Fruit fly (Drosophila melanogaster) whole organism, embryonic: ENCODE results near the gene CG14439.

Source experiments
- Adf1 ChIP-seq: fragments of 200-800 bp; sonication (Bioruptor generic); IDR thresholded peaks from 2 replicates; pipeline ENCODE4 v1.3.6; 2022; ENCODE audit warnings: missing biosample characterization, missing genetic modification characterization
- BEAF-32 ChIP-seq: fragments of 200-800 bp; sonication (Bioruptor generic); optimal IDR thresholded peaks from 3 replicates; lab custom pipeline; 2017; ENCODE audit warnings: missing biosample characterization, missing genetic modification characterization, mild to moderate bottlenecking, moderate library complexity, missing genetic modification reagents
- CG10431 ChIP-seq: fragments of 200-800 bp; sonication (Bioruptor generic); optimal IDR thresholded peaks from 3 replicates; lab custom pipeline; 2018; ENCODE audit warnings: missing biosample characterization, mild to moderate bottlenecking, missing genetic modification characterization
- CG11085 ChIP-seq: fragments of 200-800 bp; sonication (Bioruptor generic); IDR thresholded peaks from 2 replicates; pipeline ENCODE4 v1.3.6; 2022; ENCODE audit warnings: missing biosample characterization, missing genetic modification characterization
- CG12071 ChIP-seq: fragments of 200-800 bp; sonication (Bioruptor generic); optimal IDR thresholded peaks from 3 replicates; lab custom pipeline; 2018; ENCODE audit warnings: missing biosample characterization, mild to moderate bottlenecking, missing genetic modification characterization
- CG12391 ChIP-seq: fragments of 200-800 bp; sonication (Bioruptor generic); optimal IDR thresholded peaks from 3 replicates; lab custom pipeline; 2018; ENCODE audit warnings: missing biosample characterization, mild to moderate bottlenecking, missing genetic modification characterization, moderate library complexity
- CG13123 ChIP-seq: fragments of 200-800 bp; sonication (Bioruptor generic); optimal IDR thresholded peaks from 2 replicates; lab custom pipeline; 2016; ENCODE audit warnings: missing biosample characterization, missing genetic modification characterization
- CG13624 ChIP-seq: fragments of 200-800 bp; sonication (Bioruptor generic); optimal IDR thresholded peaks from 2 replicates; lab custom pipeline; 2016; ENCODE audit warnings: missing biosample characterization, missing genetic modification characterization
- CG13775 ChIP-seq: fragments of 200-800 bp; sonication (Bioruptor generic); optimal IDR thresholded peaks from 3 replicates; lab custom pipeline; 2017; ENCODE audit warnings: missing biosample characterization, mild to moderate bottlenecking, missing genetic modification characterization
- CG14050 ChIP-seq: fragments of 200-800 bp; sonication (Bioruptor generic); IDR thresholded peaks from 3 replicates; pipeline ENCODE4 v1.3.6; 2022; ENCODE audit warnings: missing biosample characterization, missing genetic modification characterization
- CG2712 ChIP-seq: fragments of 200-800 bp; optimal IDR thresholded peaks from 3 replicates; lab custom pipeline; 2019; ENCODE audit warnings: missing biosample characterization, mild to moderate bottlenecking, missing genetic modification characterization, moderate library complexity
- CG3407 ChIP-seq: fragments of 200-800 bp; sonication (Bioruptor generic); optimal IDR thresholded peaks from 2 replicates; lab custom pipeline; 2018; ENCODE audit warnings: missing biosample characterization, mild to moderate bottlenecking, missing genetic modification characterization
- CG3838 ChIP-seq: fragments of 200-800 bp; sonication (Bioruptor generic); optimal IDR thresholded peaks from 3 replicates; lab custom pipeline; 2016; ENCODE audit warnings: missing biosample characterization, missing genetic modification characterization
- CG3847 ChIP-seq: fragments of 200-800 bp; sonication (Bioruptor generic); IDR thresholded peaks from 2 replicates; pipeline ENCODE4 v1.3.6; 2022; ENCODE audit warnings: missing biosample characterization, missing genetic modification characterization
- CG4282 ChIP-seq: fragments of 200-800 bp; sonication (Bioruptor generic); optimal IDR thresholded peaks from 2 replicates; lab custom pipeline; 2016; ENCODE audit warnings: missing biosample characterization, missing genetic modification characterization
- CG4820 ChIP-seq: fragments of 200-800 bp; sonication (Bioruptor generic); optimal IDR thresholded peaks from 3 replicates; lab custom pipeline; 2016; ENCODE audit warnings: missing biosample characterization, missing genetic modification characterization
- CG8089 ChIP-seq: fragments of 200-800 bp; sonication (Bioruptor generic); optimal IDR thresholded peaks from 3 replicates; lab custom pipeline; 2016; ENCODE audit warnings: missing biosample characterization, missing genetic modification characterization
- CG8281 ChIP-seq: fragments of 200-800 bp; sonication (Bioruptor generic); optimal IDR thresholded peaks from 2 replicates; lab custom pipeline; 2018; ENCODE audit warnings: missing biosample characterization, mild to moderate bottlenecking, missing genetic modification characterization, moderate library complexity
- CG8359 ChIP-seq: fragments of 200-800 bp; sonication (Bioruptor generic); optimal IDR thresholded peaks from 2 replicates; lab custom pipeline; 2017; ENCODE audit warnings: missing biosample characterization, mild to moderate bottlenecking, missing genetic modification characterization, borderline replicate concordance
- CG8944 ChIP-seq: fragments of 200-800 bp; sonication (Bioruptor generic); optimal IDR thresholded peaks from 3 replicates; lab custom pipeline; 2016; ENCODE audit warnings: missing biosample characterization, missing genetic modification characterization
- CG9727 ChIP-seq: fragments of 200-800 bp; sonication (Bioruptor generic); optimal IDR thresholded peaks from 3 replicates; lab custom pipeline; 2017; ENCODE audit warnings: missing biosample characterization, mild to moderate bottlenecking, missing genetic modification characterization
- CTCF ChIP-seq: fragments of 200-800 bp; sonication (Bioruptor generic); optimal IDR thresholded peaks from 2 replicates; lab custom pipeline; 2017; ENCODE audit warnings: missing biosample characterization, mild to moderate bottlenecking, missing genetic modification characterization, moderate library complexity
- Camta ChIP-seq: fragments of 200-800 bp; sonication (Bioruptor generic); optimal IDR thresholded peaks from 2 replicates; lab custom pipeline; 2016; ENCODE audit warnings: missing biosample characterization, missing genetic modification characterization
- Dfd ChIP-seq, 2 experiments: fragments of >200 bp; optimal IDR thresholded peaks; 2 replicates each; lab custom pipeline; 2017; ENCODE audit warnings: missing biosample characterization in 2 of 2, missing genetic modification characterization in 2 of 2
- Fer2 ChIP-seq: fragments of 200-800 bp; sonication (Bioruptor generic); optimal IDR thresholded peaks from 2 replicates; lab custom pipeline; 2018; ENCODE audit warnings: missing biosample characterization, mild to moderate bottlenecking, missing genetic modification characterization, moderate library complexity
- Gsc ChIP-seq: fragments of 200-800 bp; sonication (Bioruptor generic); IDR thresholded peaks from 2 replicates; pipeline ENCODE4 v1.3.6; 2022; ENCODE audit warnings: missing biosample characterization, missing genetic modification characterization
- HLHmδ ChIP-seq: fragments of 200-800 bp; sonication (Bioruptor generic); optimal IDR thresholded peaks from 2 replicates; lab custom pipeline; 2018; ENCODE audit warnings: missing biosample characterization, mild to moderate bottlenecking, missing genetic modification characterization, moderate library complexity
- Hsf ChIP-seq: fragments of 200-800 bp; sonication (Bioruptor generic); optimal IDR thresholded peaks from 3 replicates; lab custom pipeline; 2016; ENCODE audit warnings: missing biosample characterization, missing genetic modification characterization
- Kr ChIP-seq: fragments of 200-800 bp; sonication (Bioruptor generic); optimal IDR thresholded peaks from 2 replicates; lab custom pipeline; 2017; ENCODE audit warnings: missing biosample characterization, mild to moderate bottlenecking, missing genetic modification characterization
- Lhr ChIP-seq: fragments of 200-800 bp; sonication (Bioruptor generic); optimal IDR thresholded peaks from 3 replicates; lab custom pipeline; 2017; ENCODE audit warnings: mild to moderate bottlenecking, missing biosample characterization, missing genetic modification reagents, missing genetic modification characterization
- Lpt ChIP-seq: fragments of >200 bp; optimal IDR thresholded peaks from 2 replicates; lab custom pipeline; 2018; ENCODE audit warnings: missing biosample characterization, missing genetic modification characterization
- Mrtf ChIP-seq: fragments of 200-800 bp; sonication (Bioruptor generic); IDR thresholded peaks from 3 replicates; pipeline ENCODE4 v1.3.6; 2022; ENCODE audit warnings: missing biosample characterization, missing genetic modification characterization
- Nf-YA ChIP-seq: fragments of 200-800 bp; sonication (Bioruptor generic); IDR thresholded peaks from 2 replicates; pipeline ENCODE4 v1.3.6; 2022; ENCODE audit warnings: missing biosample characterization, missing genetic modification characterization
- Scr ChIP-seq: fragments of 200-800 bp; sonication (Bioruptor generic); IDR thresholded peaks from 2 replicates; pipeline ENCODE4 v1.3.6; 2022; ENCODE audit warnings: missing biosample characterization, missing genetic modification characterization; ENCODE audit not compliant: partially characterized antibody
- Stat92E ChIP-seq, 3 experiments: fragments of >200 bp in 2 of 3; fragments of 200-800 bp in 1 of 3; sonication (Bioruptor generic) in 1 of 3; optimal IDR thresholded peaks; 2 replicates each; lab custom pipeline; 2017 to 2019; ENCODE audit warnings: missing biosample characterization in 3 of 3, missing genetic modification characterization in 3 of 3, mild to moderate bottlenecking in 1 of 3, moderate library complexity in 1 of 3
- Xrp1 ChIP-seq: fragments of 200-800 bp; sonication (Bioruptor generic); IDR thresholded peaks from 2 replicates; pipeline ENCODE4 v1.3.6; 2022; ENCODE audit warnings: missing biosample characterization, missing genetic modification characterization
- abd-A ChIP-seq: fragments of 200-800 bp; sonication (Bioruptor generic); optimal IDR thresholded peaks from 3 replicates; lab custom pipeline; 2019; ENCODE audit warnings: missing biosample characterization, mild to moderate bottlenecking, missing genetic modification characterization, moderate library complexity
- az2 ChIP-seq: fragments of 200-800 bp; sonication (Bioruptor generic); optimal IDR thresholded peaks from 3 replicates; lab custom pipeline; 2016; ENCODE audit warnings: missing biosample characterization, missing genetic modification characterization
- chn ChIP-seq: fragments of 200-800 bp; sonication (Bioruptor generic); optimal IDR thresholded peaks from 2 replicates; lab custom pipeline; 2016; ENCODE audit warnings: missing biosample characterization, missing genetic modification characterization
- crol ChIP-seq: fragments of 200-800 bp; sonication (Bioruptor generic); IDR thresholded peaks from 2 replicates; pipeline ENCODE4 v1.3.6; 2022; ENCODE audit warnings: missing biosample characterization, missing genetic modification characterization
- hb ChIP-seq: fragments of 200-800 bp; sonication (Bioruptor generic); IDR thresholded peaks from 3 replicates; pipeline ENCODE4 v1.3.6; 2022; ENCODE audit warnings: missing biosample characterization, missing genetic modification characterization; ENCODE audit not compliant: partially characterized antibody
- hbn ChIP-seq: fragments of 200-800 bp; sonication (Bioruptor generic); IDR thresholded peaks from 2 replicates; pipeline ENCODE4 v1.3.6; 2022; ENCODE audit warnings: missing biosample characterization, missing genetic modification characterization; ENCODE audit not compliant: partially characterized antibody
- org-1 ChIP-seq: fragments of 200-800 bp; sonication (Bioruptor generic); optimal IDR thresholded peaks from 2 replicates; lab custom pipeline; 2017; ENCODE audit warnings: missing biosample characterization, missing genetic modification characterization
- pan ChIP-seq, 4 experiments: fragments of >200 bp in 3 of 4; fragments of 200-800 bp in 1 of 4; sonication (Bioruptor generic) in 1 of 4; optimal IDR thresholded peaks in 3 of 4; IDR thresholded peaks in 1 of 4; 2 replicates each; pipeline versions ENCODE4 v1.3.6 to Lab custom; 2017 to 2022; ENCODE audit warnings: missing biosample characterization in 2 of 4, missing genetic modification characterization in 2 of 4, mixed read lengths in 1 of 4
- row ChIP-seq: fragments of 200-800 bp; sonication (Bioruptor generic); IDR thresholded peaks from 3 replicates; pipeline ENCODE4 v1.3.6; 2022; ENCODE audit warnings: missing biosample characterization, missing genetic modification characterization
- sima ChIP-seq: fragments of 200-800 bp; sonication (Bioruptor generic); optimal IDR thresholded peaks from 2 replicates; lab custom pipeline; 2016; ENCODE audit warnings: missing biosample characterization, missing genetic modification characterization
- slbo ChIP-seq: fragments of 200-800 bp; sonication (Bioruptor generic); IDR thresholded peaks from 2 replicates; pipeline ENCODE4 v1.3.6; 2022; ENCODE audit warnings: missing biosample characterization, missing genetic modification characterization
- tin ChIP-seq: fragments of 200-800 bp; sonication (Bioruptor generic); optimal IDR thresholded peaks from 3 replicates; lab custom pipeline; 2016; ENCODE audit warnings: missing biosample characterization, missing genetic modification characterization
- trem ChIP-seq: fragments of 200-800 bp; optimal IDR thresholded peaks from 3 replicates; lab custom pipeline; 2019; ENCODE audit warnings: missing biosample characterization, mild to moderate bottlenecking, missing genetic modification characterization, moderate library complexity
- z ChIP-seq: fragments of 200-800 bp; sonication (Bioruptor generic); IDR thresholded peaks from 3 replicates; pipeline ENCODE4 v1.3.6; 2022; ENCODE audit warnings: missing biosample characterization, missing genetic modification characterization
- zen ChIP-seq: fragments of 200-800 bp; sonication (Bioruptor generic); optimal IDR thresholded peaks from 3 replicates; lab custom pipeline; 2018; ENCODE audit warnings: missing biosample characterization, mild to moderate bottlenecking, missing genetic modification characterization, moderate library complexity

Gene CG14439

dm6 chrX:6803312-6803794 lies 56.0 kb downstream of the CG14439 start, which contains the start of the genes C3G and pod1 (continued):
- TF ChIP-seq CG11085 (GFP tag; lab: Robert Waterston, UW), result no peak
- no peak for TF ChIP-seq crol (GFP tag; lab: Robert Waterston, UW)
- TF ChIP-seq CG8281 (tag; lab: Kevin White, UChicago), result no peak
- peak; percentile 98 for TF ChIP-seq hb
- peak; percentile 70 for TF ChIP-seq trem
- no peak for TF ChIP-seq CG13123 (GFP tag; lab: Kevin White, UChicago)
- no peak for TF ChIP-seq CG4282 (GFP tag; lab: Kevin White, UChicago)
- no peak for TF ChIP-seq CG9727
- no peak for TF ChIP-seq org-1 (GFP tag; lab: Kevin White, UChicago)
- TF ChIP-seq Gsc (GFP tag; lab: Robert Waterston, UW), result no peak
- TF ChIP-seq hbn (GFP tag; lab: Robert Waterston, UW), result peak; percentile 97
- TF ChIP-seq CG3838, result no peak
- TF ChIP-seq Mrtf, result no peak
- peak; percentile 62 for TF ChIP-seq slbo (GFP tag; lab: Robert Waterston, UW)
- TF ChIP-seq z (GFP tag; lab: Robert Waterston, UW), result no peak
- no peak for TF ChIP-seq zen (tag; lab: Kevin White, UChicago)
- TF ChIP-seq BEAF-32 (GFP tag; lab: Kevin White, UChicago), result peak; percentile 99
- TF ChIP-seq CG10431 (GFP tag; lab: Kevin White, UChicago), result no peak
- TF ChIP-seq CG3407 (GFP tag; lab: Kevin White, UChicago), result no peak
- peak; percentile 8 for TF ChIP-seq chn (GFP tag; lab: Kevin White, UChicago)
- no peak for TF ChIP-seq Lpt
- no peak for TF ChIP-seq Nf-YA (GFP tag; lab: Robert Waterston, UW)
- TF ChIP-seq CG13624 (GFP tag; lab: Kevin White, UChicago), result peak; percentile 78
- TF ChIP-seq HLHmδ, result peak; percentile 1
- TF ChIP-seq CG13775 (GFP tag; lab: Kevin White, UChicago), result no peak
- TF ChIP-seq CG12391 (tag; lab: Kevin White, UChicago), result peak; percentile 58
- no peak for TF ChIP-seq CG4820 (GFP tag; lab: Kevin White, UChicago)
- TF ChIP-seq pan (optimal IDR thresholded peaks at IDR 0.05; lab: Kevin White, UChicago), result no peak
- TF ChIP-seq pan (GFP tag; optimal IDR thresholded peaks at IDR 0.05 in 1 of 2, IDR thresholded peaks at IDR 0.05 in 1 of 2), result no peak
- peak; percentile 32 for TF ChIP-seq tin (GFP tag; lab: Kevin White, UChicago)
- TF ChIP-seq abd-A (tag; lab: Kevin White, UChicago), result peak; percentile 11
- peak; percentile 60 for TF ChIP-seq CG3847 (GFP tag; lab: Robert Waterston, UW)
- no peak for TF ChIP-seq Camta (GFP tag; lab: Kevin White, UChicago)
- TF ChIP-seq CG8944, result peak; percentile 11
- no peak for TF ChIP-seq Kr (GFP tag; lab: Kevin White, UChicago)
- no peak for TF ChIP-seq Xrp1 (GFP tag; lab: Robert Waterston, UW)
- TF ChIP-seq CG8359 (GFP tag; lab: Kevin White, UChicago), result no peak
- peak; percentile 43 for TF ChIP-seq Hsf (GFP tag; lab: Kevin White, UChicago)
- no peak for TF ChIP-seq Fer2 (tag; lab: Kevin White, UChicago)
- peak; percentile 39 for TF ChIP-seq CG2712 (tag; lab: Kevin White, UChicago)
- no peak for TF ChIP-seq CG14050
- no peak for TF ChIP-seq CG8089
- no peak for TF ChIP-seq sima (GFP tag; lab: Kevin White, UChicago)
- peak; percentile 36 for TF ChIP-seq Lhr (GFP tag; lab: Kevin White, UChicago)
- peak; percentile 96 for TF ChIP-seq Scr (GFP tag; lab: Robert Waterston, UW)
- TF ChIP-seq Stat92E (GFP tag; optimal IDR thresholded peaks at IDR 0.05; lab: Kevin White, UChicago), result peak in 1 of 3 experiments; percentile 44
- no peak for TF ChIP-seq Dfd (GFP tag; optimal IDR thresholded peaks at IDR 0.05; lab: Kevin White, UChicago)
- no peak for TF ChIP-seq az2
- no peak for TF ChIP-seq CTCF (GFP tag; lab: Kevin White, UChicago)
- TF ChIP-seq row (GFP tag; lab: Robert Waterston, UW), result peak; percentile 71
- no peak for TF ChIP-seq CG12071 (GFP tag; lab: Kevin White, UChicago)
- TF ChIP-seq Adf1 (GFP tag; lab: Robert Waterston, UW), result no peak
